Fruit fly (Drosophila melanogaster): ENCODE measurements around the gene CG32107.

Gene CG32107

DNA sequence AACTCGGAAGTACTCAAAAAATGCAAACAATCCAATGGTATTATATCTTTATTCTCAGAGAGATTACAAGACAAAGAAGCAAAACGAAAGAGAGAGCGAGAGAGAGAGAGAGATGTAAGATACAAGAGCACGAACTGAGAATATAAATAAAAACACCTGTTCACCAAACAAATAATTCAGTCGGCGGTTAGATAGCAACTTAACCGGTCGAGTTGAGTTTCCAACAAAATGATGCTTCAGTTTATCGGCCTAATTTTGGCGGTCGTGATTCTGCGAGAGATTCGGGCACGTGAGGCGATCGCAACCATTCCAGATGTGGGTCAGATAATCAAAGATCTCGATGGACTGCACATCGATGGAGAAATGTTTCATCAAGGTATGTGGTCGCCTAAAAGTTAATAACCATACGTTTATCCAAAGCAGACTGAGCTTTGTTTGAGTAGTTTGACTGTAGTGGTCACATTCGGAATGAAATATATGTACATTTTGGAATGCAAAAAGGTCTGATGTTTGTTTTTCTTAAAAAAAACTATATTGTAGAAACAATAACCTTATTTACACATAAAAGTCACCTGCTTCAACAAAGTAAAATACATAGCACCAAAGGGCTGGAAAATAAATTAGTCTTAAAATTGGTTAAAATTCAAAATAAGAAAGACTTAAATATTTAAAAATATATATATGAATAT is 31.5 kb upstream of the CG32107 start, which contains the start of gene CG14118 (continued):
- no peak for TF ChIP-seq CG3995 (GFP tag; optimal IDR thresholded peaks at IDR 0.05)
- TF ChIP-seq gro (GFP tag; optimal IDR thresholded peaks at IDR 0.05): no peak
- TF ChIP-seq CG12769 (tag; optimal IDR thresholded peaks at IDR 0.05): peak; percentile 68
- TF ChIP-seq D19A (tag; optimal IDR thresholded peaks at IDR 0.05): no peak
- no peak for TF ChIP-seq otp (GFP tag; IDR thresholded peaks at IDR 0.05)
- no peak for TF ChIP-seq Side (GFP tag; optimal IDR thresholded peaks at IDR 0.05)
- TF ChIP-seq ttk (GFP tag; IDR thresholded peaks at IDR 0.05): no peak
- TF ChIP-seq CG7928 (GFP tag; optimal IDR thresholded peaks at IDR 0.05): no peak
- no peak for TF ChIP-seq Dfd (GFP tag; optimal IDR thresholded peaks at IDR 0.05)
- TF ChIP-seq schlank (tag; optimal IDR thresholded peaks at IDR 0.05): no peak
- no peak for TF ChIP-seq CG2116 (GFP tag; optimal IDR thresholded peaks at IDR 0.05)
- TF ChIP-seq Taf1 (GFP tag; IDR thresholded peaks at IDR 0.05): no peak
- peak; percentile 10; the same call in 1 of the 3 replicates for TF ChIP-seq CG34422 (GFP tag; IDR thresholded peaks at IDR 0.05)
- TF ChIP-seq pfk (GFP tag; optimal IDR thresholded peaks at IDR 0.05): no peak
- TF ChIP-seq tgo (GFP tag; IDR thresholded peaks at IDR 0.05): no peak; the same call in 2 of the 3 replicates
- TF ChIP-seq CG18599 (GFP tag; optimal IDR thresholded peaks at IDR 0.05): no peak
- no peak for TF ChIP-seq Oli (tag; optimal IDR thresholded peaks at IDR 0.05)
- TF ChIP-seq CG6765 (GFP tag; optimal IDR thresholded peaks at IDR 0.05): no peak
- no peak for TF ChIP-seq CG4360 (GFP tag; IDR thresholded peaks at IDR 0.05)
- peak; percentile 55 for TF ChIP-seq cwo (GFP tag; optimal IDR thresholded peaks at IDR 0.05)
- no peak for TF ChIP-seq row (GFP tag; IDR thresholded peaks at IDR 0.05)
- TF ChIP-seq Dip2 (GFP tag; IDR thresholded peaks at IDR 0.05): no peak
- no peak for TF ChIP-seq phol (tag; optimal IDR thresholded peaks at IDR 0.05)
- TF ChIP-seq CG17361 (GFP tag; IDR thresholded peaks at IDR 0.05): no peak
- TF ChIP-seq abd-A (tag; optimal IDR thresholded peaks at IDR 0.05): no peak
- no peak for TF ChIP-seq ems (GFP tag; optimal IDR thresholded peaks at IDR 0.05)
- no peak for TF ChIP-seq E2f1 (GFP tag; IDR thresholded peaks at IDR 0.05)
- TF ChIP-seq CG10147 (GFP tag; optimal IDR thresholded peaks at IDR 0.05): no peak
- TF ChIP-seq her (GFP tag; optimal IDR thresholded peaks at IDR 0.05): no peak
- no peak for TF ChIP-seq inv (GFP tag; IDR thresholded peaks at IDR 0.05; ENCODE audit: partially characterized antibody)
- TF ChIP-seq Trl (optimal IDR thresholded peaks at IDR 0.05): peak; percentile 46 to 83
- no peak for TF ChIP-seq Trl (GFP tag; optimal IDR thresholded peaks at IDR 0.05)
- no peak for TF ChIP-seq BEAF-32 (GFP tag; optimal IDR thresholded peaks at IDR 0.05)
- TF ChIP-seq tio (GFP tag; optimal IDR thresholded peaks at IDR 0.05): no peak
- 0 out of 2 replicates have a peak, but pooled peaks have one; percentile 24 for TF ChIP-seq CG11247 (GFP tag; IDR thresholded peaks at IDR 0.05)
- TF ChIP-seq Lpt (GFP tag; optimal IDR thresholded peaks at IDR 0.05): no peak
- no peak for TF ChIP-seq GATAe (GFP tag; conservative IDR thresholded peaks at IDR 0.05)
- TF ChIP-seq twi (tag; optimal IDR thresholded peaks at IDR 0.05): no peak
- no peak for TF ChIP-seq ac (GFP tag; optimal IDR thresholded peaks at IDR 0.05)
- TF ChIP-seq btn (GFP tag; optimal IDR thresholded peaks at IDR 0.05): no peak
- TF ChIP-seq CG10462 (GFP tag; optimal IDR thresholded peaks at IDR 0.05): no peak
- 0 out of 2 replicates have a peak, but pooled peaks have one; percentile 15 for TF ChIP-seq Ptx1 (GFP tag; IDR thresholded peaks at IDR 0.05)
- TF ChIP-seq CG8765 (GFP tag; IDR thresholded peaks at IDR 0.05): no peak
- TF ChIP-seq trh (GFP tag; optimal IDR thresholded peaks at IDR 0.05): no peak
- TF ChIP-seq CG4424 (GFP tag; optimal IDR thresholded peaks at IDR 0.05): no peak
- no peak for TF ChIP-seq Meics (GFP tag; optimal IDR thresholded peaks at IDR 0.05)
- TF ChIP-seq Ets97D (GFP tag; optimal IDR thresholded peaks at IDR 0.05): no peak
- peak; percentile 6 for TF ChIP-seq Dek (tag; optimal IDR thresholded peaks at IDR 0.05)
- TF ChIP-seq YL-1 (GFP tag; optimal IDR thresholded peaks at IDR 0.05): no peak
- no peak for TF ChIP-seq ham (GFP tag; IDR thresholded peaks at IDR 0.05)
- no peak for TF ChIP-seq H2.0 (GFP tag; IDR thresholded peaks at IDR 0.05)
- no peak for TF ChIP-seq Bteb2 (GFP tag; optimal IDR thresholded peaks at IDR 0.05)
